Fruit fly (Drosophila melanogaster): ENCODE measurements around the gene tctn.

Gene tctn

dm6 chr2L:6109313-6109847, 21.1 kb downstream of the tctn start (continued):
- TF ChIP-seq Adf1 (GFP tag; IDR thresholded peaks at IDR 0.05): peak; percentile 47; the same call in 1 of the 2 replicates

- TF ChIP-seq Blimp-1 (GFP tag; optimal IDR thresholded peaks at IDR 0.05) (peak; percentile 40), ac (GFP tag; optimal IDR thresholded peaks at IDR 0.05) (no peak), Deaf1 (tag; optimal IDR thresholded peaks at IDR 0.05) (peak; percentile 12), CG13287 (GFP tag; IDR thresholded peaks at IDR 0.05; ENCODE audit: partially characterized antibody) (0 out of 2 replicates have a peak, but pooled peaks have one; percentile 16), Myb (GFP tag; optimal IDR thresholded peaks at IDR 0.05) (peak; percentile 84), CG4360 (GFP tag; IDR thresholded peaks at IDR 0.05) (peak; percentile 86), Adf1 (GFP tag; IDR thresholded peaks at IDR 0.05) (peak; percentile 83), Aef1 (GFP tag; IDR thresholded peaks at IDR 0.05) (0 out of 3 replicates have a peak, but pooled peaks have one; percentile 13), chinmo (GFP tag; IDR thresholded peaks at IDR 0.05; ENCODE audit: partially characterized antibody) (0 out of 4 replicates have a peak, but pooled peaks have one; percentile 24), CG9215 (GFP tag; IDR thresholded peaks at IDR 0.05) (no peak), MBD-R2 (GFP tag; IDR thresholded peaks at IDR 0.05) (0 out of 2 replicates have a peak, but pooled peaks have one; percentile 12), ci (GFP tag; IDR thresholded peaks at IDR 0.05) (0 out of 3 replicates have a peak, but pooled peaks have one; percentile 24), E2f2 (GFP tag; IDR thresholded peaks at IDR 0.05) (peak; percentile 34; the same call in 1 of the 2 replicates), CG1832 (GFP tag; optimal IDR thresholded peaks at IDR 0.05) (peak; percentile 22), Dll (GFP tag; IDR thresholded peaks at IDR 0.05; ENCODE audit: partially characterized antibody) (0 out of 4 replicates have a peak, but pooled peaks have one; percentile 22), nom (GFP tag; optimal IDR thresholded peaks at IDR 0.05) (peak; percentile 80), CG10321 (GFP tag; IDR thresholded peaks at IDR 0.05) (peak; percentile 83), CG17328 (GFP tag; IDR thresholded peaks at IDR 0.05) (no peak), CG11723 (GFP tag; optimal IDR thresholded peaks at IDR 0.05) (no peak), Fer1 (GFP tag; optimal IDR thresholded peaks at IDR 0.05) (no peak), bsh (GFP tag; optimal IDR thresholded peaks at IDR 0.05) (peak in 1 of 2 experiments; percentile 58), crp (GFP tag; optimal IDR thresholded peaks at IDR 0.05) (peak in 1 of 2 experiments; percentile 47)
Measured at dm6 chr2L:6100202-6100689, 30.2 kb downstream of the tctn start, which contains the start of gene stai. Gene stai, plus strand, starts transcription at chr2L:6100377.

- no peak for TF ChIP-seq H15 (GFP tag; IDR thresholded peaks at IDR 0.05)
- no peak for TF ChIP-seq nerfin-1 (tag; optimal IDR thresholded peaks at IDR 0.05)
- no peak for TF ChIP-seq CG2129 (GFP tag; IDR thresholded peaks at IDR 0.05; ENCODE audit: partially characterized antibody)
- no peak for TF ChIP-seq Trl (optimal IDR thresholded peaks at IDR 0.05)
- no peak for TF ChIP-seq Trl (GFP tag; optimal IDR thresholded peaks at IDR 0.05)
- no peak for TF ChIP-seq az2 (GFP tag; optimal IDR thresholded peaks at IDR 0.05)
- no peak for TF ChIP-seq HmgD (GFP tag; optimal IDR thresholded peaks at IDR 0.05)
- no peak for TF ChIP-seq CG12744 (GFP tag; optimal IDR thresholded peaks at IDR 0.05)
- TF ChIP-seq row (GFP tag; IDR thresholded peaks at IDR 0.05): peak; percentile 4; the same call in 1 of the 3 replicates
- no peak for TF ChIP-seq jing (GFP tag; optimal IDR thresholded peaks at IDR 0.05)
- no peak for TF ChIP-seq CG18262 (tag; optimal IDR thresholded peaks at IDR 0.05)
- TF ChIP-seq CG11560 (tag; IDR thresholded peaks at IDR 0.05): no peak
- TF ChIP-seq CG4854 (GFP tag; optimal IDR thresholded peaks at IDR 0.05): no peak
- no peak for TF ChIP-seq mirr (GFP tag; optimal IDR thresholded peaks at IDR 0.05)
- peak; percentile 49 for TF ChIP-seq sens (GFP tag)
- peak; percentile 10 for TF ChIP-seq Ets65A (GFP tag)
- no peak for TF ChIP-seq CG6683 (GFP tag; optimal IDR thresholded peaks at IDR 0.05)
- TF ChIP-seq CG11398 (GFP tag; optimal IDR thresholded peaks at IDR 0.05): no peak
Measured at dm6 chr2L:6099270-6099644, 31.2 kb downstream of the tctn start.

Data from whole organism, embryonic.